Fruit fly (Drosophila melanogaster): Measurements from ENCODE around the gene Muc11A.

Gene Muc11A

DNA sequence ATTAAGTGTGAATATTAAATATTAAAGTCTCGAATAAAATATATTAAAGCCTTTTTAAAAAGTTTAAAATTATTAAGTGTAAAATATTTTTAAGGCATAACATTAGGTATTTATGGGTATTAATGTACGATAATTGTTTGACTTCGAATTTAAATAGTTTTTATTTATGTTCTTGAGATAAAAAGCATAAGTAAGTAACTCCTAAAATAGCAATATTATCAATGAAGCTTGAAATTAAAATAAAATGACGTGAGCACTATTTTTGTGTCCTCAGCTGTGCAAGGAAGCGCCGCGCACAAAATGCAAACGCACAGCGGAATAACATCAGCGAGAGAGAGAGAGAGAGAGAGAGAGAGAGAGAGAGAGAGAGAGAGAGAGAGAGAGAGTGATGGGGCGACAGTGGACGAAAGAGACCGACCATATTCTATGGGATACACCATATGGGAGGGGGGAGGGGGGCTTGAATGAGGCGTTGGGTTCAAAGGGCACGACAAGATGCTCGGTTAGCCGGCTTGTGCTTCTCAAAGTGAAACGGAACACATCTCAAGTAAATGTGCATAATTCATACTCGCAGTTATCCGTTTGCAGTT is 30.7 kb downstream of the Muc11A start:
- no peak for TF ChIP-seq CG12768 (GFP tag; optimal IDR thresholded peaks at IDR 0.05)

DNA sequence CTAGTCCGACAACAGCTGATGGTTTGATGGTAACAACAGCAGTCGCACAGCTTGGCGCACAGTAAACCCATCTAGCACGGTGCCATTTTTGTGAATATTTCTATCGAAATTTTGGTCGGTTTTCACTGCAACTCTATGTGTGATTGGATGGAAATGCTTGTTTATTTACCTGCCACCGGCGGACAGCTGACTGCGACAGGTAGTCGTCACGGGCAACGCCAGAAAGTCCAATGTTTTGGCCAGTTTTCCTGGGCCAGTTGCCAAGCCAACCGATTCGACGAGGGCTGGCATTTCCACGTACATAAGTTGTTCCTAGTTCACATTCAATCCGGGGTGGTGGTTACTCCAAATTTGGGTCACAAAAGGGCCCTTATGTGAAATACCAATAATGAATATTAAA is 44.1 kb downstream of the Muc11A start, which contains the start of gene CG11356:
Gene CG11356 (minus strand): TSS at position 101 of the 400 bp plus-strand sequence.
- TF ChIP-seq Crg-1 (GFP tag; optimal IDR thresholded peaks at IDR 0.05) (no peak), CG5204 (GFP tag; optimal IDR thresholded peaks at IDR 0.05) (no peak), ovo (GFP tag; optimal IDR thresholded peaks at IDR 0.05) (no peak), tj (GFP tag; optimal IDR thresholded peaks at IDR 0.05) (no peak), CG12768 (GFP tag; optimal IDR thresholded peaks at IDR 0.05) (no peak), CG7045 (GFP tag; optimal IDR thresholded peaks at IDR 0.05) (no peak), pad (GFP tag; optimal IDR thresholded peaks at IDR 0.05) (no peak), Clk (GFP tag; optimal IDR thresholded peaks at IDR 0.05) (no peak), CG14711 (tag; optimal IDR thresholded peaks at IDR 0.05) (no peak), Hr96 (GFP tag; optimal IDR thresholded peaks at IDR 0.05) (no peak), toe (GFP tag; optimal IDR thresholded peaks at IDR 0.05) (no peak), CG7101 (tag; optimal IDR thresholded peaks at IDR 0.05) (no peak), cic (GFP tag; optimal IDR thresholded peaks at IDR 0.05) (no peak)

dm6 chrX:12104219-12104618 is 44.6 kb downstream of the Muc11A start:
- no peak for TF ChIP-seq CG11617 (GFP tag; optimal IDR thresholded peaks at IDR 0.05)
- no peak for TF ChIP-seq CG12768 (GFP tag; optimal IDR thresholded peaks at IDR 0.05)
- no peak for TF ChIP-seq kay (GFP tag; ENCODE audit: borderline replicate concordance)
- no peak for TF ChIP-seq bab1 (GFP tag; optimal IDR thresholded peaks at IDR 0.05)
- no peak for TF ChIP-seq CG1620 (GFP tag; optimal IDR thresholded peaks at IDR 0.05)
- no peak for TF ChIP-seq pad (GFP tag; optimal IDR thresholded peaks at IDR 0.05)

DNA sequence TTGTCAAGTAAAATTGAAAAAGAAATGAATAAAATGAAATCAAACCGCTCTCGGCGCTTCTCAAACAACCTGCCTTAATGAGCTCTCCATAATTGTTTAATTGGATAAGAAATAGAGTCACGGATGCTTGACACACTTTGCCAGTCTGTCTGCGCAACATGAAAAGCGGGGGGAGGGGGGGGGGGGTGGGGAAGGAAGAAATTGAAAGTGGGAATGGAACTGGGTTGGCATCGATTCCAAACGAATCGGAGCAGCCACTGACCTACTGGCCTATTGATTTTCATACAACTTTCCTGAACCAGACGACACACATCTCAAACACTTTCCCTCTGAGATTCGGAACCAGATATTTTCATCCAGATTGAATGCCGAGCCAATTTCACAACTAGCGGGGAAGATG is 47.3 kb downstream of the Muc11A start, which contains the start of gene CG2750:
Gene CG2750 (plus strand): TSS at position 301 of the 400 bp plus-strand sequence.
- TF ChIP-seq pad (GFP tag; optimal IDR thresholded peaks at IDR 0.05) (no peak), Hr96 (GFP tag; optimal IDR thresholded peaks at IDR 0.05) (no peak), CG7045 (GFP tag; optimal IDR thresholded peaks at IDR 0.05) (no peak), CG12768 (GFP tag; optimal IDR thresholded peaks at IDR 0.05) (no peak), CG33017 (tag; optimal IDR thresholded peaks at IDR 0.05) (no peak), Mnt (GFP tag; optimal IDR thresholded peaks at IDR 0.05) (no peak), Clk (GFP tag; optimal IDR thresholded peaks at IDR 0.05) (no peak), CG5204 (GFP tag; optimal IDR thresholded peaks at IDR 0.05) (no peak), CG11617 (GFP tag; optimal IDR thresholded peaks at IDR 0.05) (no peak), toe (GFP tag; optimal IDR thresholded peaks at IDR 0.05) (no peak), bab1 (GFP tag; optimal IDR thresholded peaks at IDR 0.05) (no peak), cic (GFP tag; optimal IDR thresholded peaks at IDR 0.05) (no peak), cnc (optimal IDR thresholded peaks at IDR 0.05) (no peak), Crg-1 (GFP tag; optimal IDR thresholded peaks at IDR 0.05) (no peak), kay (GFP tag; ENCODE audit: borderline replicate concordance) (no peak), CG7101 (tag; optimal IDR thresholded peaks at IDR 0.05) (no peak), tj (GFP tag; optimal IDR thresholded peaks at IDR 0.05) (no peak)

Data from whole organism, adult.